Fruit fly (Drosophila melanogaster) whole organism, embryonic: ENCODE results near the gene Smox.
A peak's percentile ranks its signal among the peaks of the same experiment; 100 is the strongest.

Experiments
- Bgb ChIP-seq: fragments of 200-800 bp; sonication (Bioruptor generic); IDR thresholded peaks from 2 replicates; pipeline ENCODE4 v1.3.6; 2022; ENCODE audit warnings: missing biosample characterization, missing genetic modification characterization; ENCODE audit not compliant: partially characterized antibody
- CG10147 ChIP-seq: fragments of 200-800 bp; sonication (Bioruptor generic); optimal IDR thresholded peaks from 2 replicates; lab custom pipeline; 2019; ENCODE audit warnings: missing biosample characterization, mild to moderate bottlenecking, missing genetic modification characterization, moderate library complexity
- CG10565 ChIP-seq: fragments of 200-800 bp; sonication (Bioruptor generic); optimal IDR thresholded peaks from 3 replicates; lab custom pipeline; 2016; ENCODE audit warnings: missing biosample characterization, mild to moderate bottlenecking, missing genetic modification characterization
- CG11247 ChIP-seq: fragments of 200-800 bp; sonication (Bioruptor generic); IDR thresholded peaks from 2 replicates; pipeline ENCODE4 v1.3.6; 2022; ENCODE audit warnings: missing biosample characterization, missing genetic modification characterization
- CG12071 ChIP-seq: fragments of 200-800 bp; sonication (Bioruptor generic); optimal IDR thresholded peaks from 3 replicates; lab custom pipeline; 2018; ENCODE audit warnings: missing biosample characterization, mild to moderate bottlenecking, missing genetic modification characterization
- CG12219 ChIP-seq: fragments of 200-800 bp; sonication (Bioruptor generic); optimal IDR thresholded peaks from 3 replicates; lab custom pipeline; 2018; ENCODE audit warnings: missing biosample characterization, mild to moderate bottlenecking, missing genetic modification characterization
- CG13894 ChIP-seq: fragments of 200-800 bp; sonication (Bioruptor generic); optimal IDR thresholded peaks from 3 replicates; lab custom pipeline; 2018; ENCODE audit warnings: missing biosample characterization, mild to moderate bottlenecking, missing genetic modification characterization, moderate library complexity
- CG1647 ChIP-seq: fragments of 200-800 bp; sonication (Bioruptor generic); optimal IDR thresholded peaks from 3 replicates; lab custom pipeline; 2016; ENCODE audit warnings: missing biosample characterization, missing genetic modification characterization
- CG17328 ChIP-seq: fragments of 200-800 bp; sonication (Bioruptor generic); IDR thresholded peaks from 2 replicates; pipeline ENCODE4 v1.3.6; 2022; ENCODE audit warnings: missing biosample characterization, missing genetic modification characterization
- CG17385 ChIP-seq: fragments of 200-800 bp; sonication (Bioruptor generic); optimal IDR thresholded peaks from 3 replicates; lab custom pipeline; 2018; ENCODE audit warnings: missing biosample characterization, mild to moderate bottlenecking, missing genetic modification characterization
- CG18262 ChIP-seq: fragments of 200-800 bp; optimal IDR thresholded peaks from 3 replicates; lab custom pipeline; 2019; ENCODE audit warnings: missing biosample characterization, mild to moderate bottlenecking, missing genetic modification characterization, moderate library complexity
- CG32772 ChIP-seq: fragments of 200-800 bp; sonication (Bioruptor generic); IDR thresholded peaks from 2 replicates; pipeline ENCODE4 v1.3.6; 2022; ENCODE audit warnings: missing biosample characterization, missing genetic modification characterization
- CG34376 ChIP-seq: fragments of 200-800 bp; sonication (Bioruptor generic); optimal IDR thresholded peaks from 2 replicates; lab custom pipeline; 2018; ENCODE audit warnings: missing biosample characterization, mild to moderate bottlenecking, missing genetic modification characterization
- CG3995 ChIP-seq: fragments of 200-800 bp; sonication (Bioruptor generic); optimal IDR thresholded peaks from 3 replicates; lab custom pipeline; 2016; ENCODE audit warnings: missing biosample characterization, missing genetic modification characterization
- CG4328 ChIP-seq: fragments of 200-800 bp; sonication (Bioruptor generic); optimal IDR thresholded peaks from 3 replicates; lab custom pipeline; 2017; ENCODE audit warnings: missing biosample characterization, missing genetic modification reagents, missing genetic modification characterization
- CG5953 ChIP-seq: fragments of 200-800 bp; sonication (Bioruptor generic); IDR thresholded peaks from 2 replicates; pipeline ENCODE4 v1.3.6; 2022; ENCODE audit warnings: missing biosample characterization, missing genetic modification characterization
- CG6813 ChIP-seq: fragments of 200-800 bp; sonication (Bioruptor generic); optimal IDR thresholded peaks from 2 replicates; lab custom pipeline; 2017; ENCODE audit warnings: missing biosample characterization, missing genetic modification characterization, mild to moderate bottlenecking, moderate library complexity, missing genetic modification reagents
- Fer2 ChIP-seq: fragments of 200-800 bp; sonication (Bioruptor generic); optimal IDR thresholded peaks from 2 replicates; lab custom pipeline; 2018; ENCODE audit warnings: missing biosample characterization, mild to moderate bottlenecking, missing genetic modification characterization, moderate library complexity
- GATAe ChIP-seq: fragments of 200-800 bp; sonication (Bioruptor generic); conservative IDR thresholded peaks from 2 replicates; pipeline ENCODE4 v1.3.6; 2022; ENCODE audit warnings: missing biosample characterization, missing genetic modification characterization
- H2.0 ChIP-seq: fragments of 200-800 bp; sonication (Bioruptor generic); IDR thresholded peaks from 2 replicates; pipeline ENCODE4 v1.3.6; 2022; ENCODE audit warnings: missing biosample characterization, missing genetic modification characterization
- HHEX ChIP-seq: fragments of 200-800 bp; sonication (Bioruptor generic); optimal IDR thresholded peaks from 3 replicates; lab custom pipeline; 2017; ENCODE audit warnings: missing biosample characterization, mild to moderate bottlenecking, missing genetic modification characterization, missing genetic modification reagents
- Hmr ChIP-seq: fragments of 200-800 bp; sonication (Bioruptor generic); optimal IDR thresholded peaks from 3 replicates; lab custom pipeline; 2017; ENCODE audit warnings: mild to moderate bottlenecking, missing biosample characterization, missing genetic modification reagents, missing genetic modification characterization
- Hr78 ChIP-seq, 2 experiments: fragments of 200-800 bp in 1 of 2; fragments of >200 bp in 1 of 2; sonication (Bioruptor generic) in 1 of 2; optimal IDR thresholded peaks; 2 replicates each; lab custom pipeline; 2017 to 2019; ENCODE audit warnings: missing biosample characterization in 2 of 2, missing genetic modification characterization in 2 of 2, mild to moderate bottlenecking in 1 of 2, moderate library complexity in 1 of 2
- MBD-R2 ChIP-seq: fragments of 200-800 bp; sonication (Bioruptor generic); IDR thresholded peaks from 2 replicates; pipeline ENCODE4 v1.3.6; 2022; ENCODE audit warnings: missing biosample characterization, missing genetic modification characterization
- Meics ChIP-seq: fragments of 200-800 bp; sonication (Bioruptor generic); optimal IDR thresholded peaks from 2 replicates; lab custom pipeline; 2017; ENCODE audit warnings: missing biosample characterization, mild to moderate bottlenecking, missing genetic modification characterization
- NK7.1 ChIP-seq: fragments of 200-800 bp; sonication (Bioruptor generic); optimal IDR thresholded peaks from 3 replicates; lab custom pipeline; 2016; ENCODE audit warnings: missing biosample characterization, missing genetic modification characterization
- Opbp ChIP-seq: fragments of 200-800 bp; sonication (Bioruptor generic); IDR thresholded peaks from 3 replicates; pipeline ENCODE4 v1.3.6; 2022; ENCODE audit warnings: missing biosample characterization, missing genetic modification characterization; ENCODE audit not compliant: partially characterized antibody
- Rx ChIP-seq: fragments of 200-800 bp; sonication (Bioruptor generic); IDR thresholded peaks from 2 replicates; pipeline ENCODE4 v1.3.6; 2022; ENCODE audit warnings: missing biosample characterization, missing genetic modification characterization
- Scr ChIP-seq: fragments of 200-800 bp; sonication (Bioruptor generic); IDR thresholded peaks from 2 replicates; pipeline ENCODE4 v1.3.6; 2022; ENCODE audit warnings: missing biosample characterization, missing genetic modification characterization; ENCODE audit not compliant: partially characterized antibody
- Sin3A ChIP-seq: fragments of >200 bp; optimal IDR thresholded peaks from 2 replicates; lab custom pipeline; 2018
- Stat92E ChIP-seq, 3 experiments: fragments of >200 bp in 2 of 3; fragments of 200-800 bp in 1 of 3; sonication (Bioruptor generic) in 1 of 3; optimal IDR thresholded peaks; 2 replicates each; lab custom pipeline; 2017 to 2019; ENCODE audit warnings: missing biosample characterization in 3 of 3, missing genetic modification characterization in 3 of 3, mild to moderate bottlenecking in 1 of 3, moderate library complexity in 1 of 3
- bsh ChIP-seq, 2 experiments: fragments of 200-800 bp; sonication (Bioruptor generic); optimal IDR thresholded peaks; 2 replicates each; lab custom pipeline; 2017 to 2018; ENCODE audit warnings: mild to moderate bottlenecking in 2 of 2, missing biosample characterization in 2 of 2, missing genetic modification characterization in 2 of 2, moderate library complexity in 1 of 2
- cad ChIP-seq: fragments of >200 bp; optimal IDR thresholded peaks from 2 replicates; lab custom pipeline; 2017; ENCODE audit warnings: missing biosample characterization, missing genetic modification characterization
- cas ChIP-seq: fragments of 200-800 bp; sonication (Bioruptor generic); IDR thresholded peaks from 2 replicates; pipeline ENCODE4 v1.3.6; 2022; ENCODE audit warnings: missing biosample characterization, missing genetic modification characterization
- fd3F ChIP-seq: fragments of 200-800 bp; sonication (Bioruptor generic); optimal IDR thresholded peaks from 2 replicates; lab custom pipeline; 2018; ENCODE audit warnings: missing biosample characterization, mild to moderate bottlenecking, missing genetic modification characterization, moderate library complexity
- fru ChIP-seq: fragments of >200 bp; optimal IDR thresholded peaks from 2 replicates; lab custom pipeline; 2017
- her ChIP-seq: fragments of 200-800 bp; sonication (Bioruptor generic); optimal IDR thresholded peaks from 2 replicates; lab custom pipeline; 2016; ENCODE audit warnings: missing biosample characterization, missing genetic modification characterization
- kay ChIP-seq: fragments of 200-800 bp; sonication (Bioruptor generic); optimal IDR thresholded peaks from 2 replicates; lab custom pipeline; 2016; ENCODE audit warnings: missing biosample characterization, missing genetic modification characterization
- klu ChIP-seq: fragments of 200-800 bp; sonication (Bioruptor generic); IDR thresholded peaks from 2 replicates; pipeline ENCODE4 v1.3.6; 2022; ENCODE audit warnings: missing biosample characterization, missing genetic modification characterization
- mld ChIP-seq: fragments of 200-800 bp; sonication (Bioruptor generic); IDR thresholded peaks from 3 replicates; pipeline ENCODE4 v1.3.6; 2022; ENCODE audit warnings: missing biosample characterization, missing genetic modification characterization; ENCODE audit not compliant: partially characterized antibody
- oc ChIP-seq: fragments of 200-800 bp; sonication (Bioruptor generic); optimal IDR thresholded peaks from 2 replicates; lab custom pipeline; 2018; ENCODE audit warnings: missing biosample characterization, mild to moderate bottlenecking, missing genetic modification characterization, moderate library complexity
- org-1 ChIP-seq: fragments of 200-800 bp; sonication (Bioruptor generic); optimal IDR thresholded peaks from 2 replicates; lab custom pipeline; 2017; ENCODE audit warnings: missing biosample characterization, missing genetic modification characterization
- ranshi ChIP-seq: fragments of 200-800 bp; sonication (Bioruptor generic); IDR thresholded peaks from 2 replicates; pipeline ENCODE4 v1.3.6; 2022; ENCODE audit warnings: missing biosample characterization, missing genetic modification characterization
- sd ChIP-seq: fragments of 200-800 bp; sonication (Bioruptor generic); optimal IDR thresholded peaks from 3 replicates; lab custom pipeline; 2018; ENCODE audit warnings: missing biosample characterization, mild to moderate bottlenecking, missing genetic modification characterization, moderate library complexity
- stc ChIP-seq: fragments of 200-800 bp; sonication (Bioruptor generic); IDR thresholded peaks from 2 replicates; pipeline ENCODE4 v1.3.6; 2022; ENCODE audit warnings: missing biosample characterization, missing genetic modification characterization
- toy ChIP-seq: fragments of 200-800 bp; sonication (Bioruptor generic); IDR thresholded peaks from 2 replicates; pipeline ENCODE4 v1.3.6; 2022; ENCODE audit warnings: missing biosample characterization, missing genetic modification characterization
- twi ChIP-seq: fragments of 200-800 bp; optimal IDR thresholded peaks from 2 replicates; lab custom pipeline; 2019; ENCODE audit warnings: missing biosample characterization, mild to moderate bottlenecking, missing genetic modification characterization, moderate library complexity
- wdn ChIP-seq: fragments of 200-800 bp; sonication (Bioruptor generic); IDR thresholded peaks from 2 replicates; pipeline ENCODE4 v1.3.6; 2022; ENCODE audit warnings: missing biosample characterization, missing genetic modification characterization

Gene Smox

dm6 chrX:8113386-8114279 is 28.4 kb downstream of the Smox start (continued):
- TF ChIP-seq CG1647 (GFP tag; lab: Kevin White, UChicago) (peak; percentile 42), CG10565 (no peak), Stat92E (GFP tag; optimal IDR thresholded peaks at IDR 0.05; lab: Kevin White, UChicago) (no peak), Fer2 (tag; lab: Kevin White, UChicago) (peak; percentile 54), twi (no peak), stc (GFP tag; lab: Robert Waterston, UW) (peak; percentile 33; the same call in 1 of the 2 replicates), CG11247 (GFP tag; lab: Robert Waterston, UW) (0 out of 2 replicates have a peak, but pooled peaks have one; percentile 12), org-1 (GFP tag; lab: Kevin White, UChicago) (peak; percentile 36), cas (peak; percentile 52; the same call in 1 of the 2 replicates), CG18262 (tag; lab: Kevin White, UChicago) (peak; percentile 17), cad (GFP tag; lab: Kevin White, UChicago) (no peak), CG5953 (GFP tag; lab: Robert Waterston, UW) (no peak), CG17328 (GFP tag; lab: Robert Waterston, UW) (peak; percentile 52), toy (peak; percentile 45; the same call in 1 of the 2 replicates), CG3995 (GFP tag; lab: Kevin White, UChicago) (peak; percentile 7), CG10147 (GFP tag; lab: Kevin White, UChicago) (peak; percentile 69), MBD-R2 (peak; percentile 56; the same call in 1 of the 2 replicates), GATAe (GFP tag; lab: Robert Waterston, UW) (peak; percentile 48; the same call in 1 of the 2 replicates), sd (tag; lab: Kevin White, UChicago) (peak; percentile 21), Scr (no peak), Rx (GFP tag; lab: Robert Waterston, UW) (peak; percentile 47; the same call in 1 of the 2 replicates), HHEX (peak; percentile 66), CG4328 (GFP tag; lab: Kevin White, UChicago) (no peak), Opbp (no peak), oc (tag; lab: Kevin White, UChicago) (no peak), mld (GFP tag; lab: Robert Waterston, UW) (no peak), CG13894 (tag; lab: Kevin White, UChicago) (peak; percentile 56), fd3F (GFP tag; lab: Kevin White, UChicago) (peak; percentile 54), her (GFP tag; lab: Kevin White, UChicago) (peak; percentile 63), CG32772 (GFP tag; lab: Robert Waterston, UW) (0 out of 2 replicates have a peak, but pooled peaks have one; percentile 43), Meics (GFP tag; lab: Kevin White, UChicago) (peak; percentile 80), H2.0 (GFP tag; lab: Robert Waterston, UW) (peak; percentile 30; the same call in 1 of the 2 replicates), wdn (GFP tag; lab: Robert Waterston, UW) (peak; percentile 72), Bgb (GFP tag; lab: Robert Waterston, UW) (no peak), Hr78 (GFP tag; optimal IDR thresholded peaks at IDR 0.05; lab: Kevin White, UChicago) (no peak), ranshi (peak; percentile 63), CG12071 (GFP tag; lab: Kevin White, UChicago) (peak; percentile 34), CG6813 (GFP tag; lab: Kevin White, UChicago) (peak; percentile 54), CG34376 (GFP tag; lab: Kevin White, UChicago) (peak; percentile 34), bsh (GFP tag; optimal IDR thresholded peaks at IDR 0.05; lab: Kevin White, UChicago) (peak in 1 of 2 experiments; percentile 18), kay (GFP tag; lab: Kevin White, UChicago) (no peak), Hmr (GFP tag; lab: Kevin White, UChicago) (peak; percentile 84), Sin3A (lab: Kevin White, UChicago) (no peak), CG17385 (peak; percentile 55), klu (peak; percentile 57; the same call in 1 of the 2 replicates), NK7.1 (GFP tag; lab: Kevin White, UChicago) (peak; percentile 18), fru (no peak), CG12219 (GFP tag; lab: Kevin White, UChicago) (peak; percentile 49)
